Worm (Caenorhabditis elegans): Measurements from ENCODE around the gene ugt-61.

ugt-61 gene

DNA sequence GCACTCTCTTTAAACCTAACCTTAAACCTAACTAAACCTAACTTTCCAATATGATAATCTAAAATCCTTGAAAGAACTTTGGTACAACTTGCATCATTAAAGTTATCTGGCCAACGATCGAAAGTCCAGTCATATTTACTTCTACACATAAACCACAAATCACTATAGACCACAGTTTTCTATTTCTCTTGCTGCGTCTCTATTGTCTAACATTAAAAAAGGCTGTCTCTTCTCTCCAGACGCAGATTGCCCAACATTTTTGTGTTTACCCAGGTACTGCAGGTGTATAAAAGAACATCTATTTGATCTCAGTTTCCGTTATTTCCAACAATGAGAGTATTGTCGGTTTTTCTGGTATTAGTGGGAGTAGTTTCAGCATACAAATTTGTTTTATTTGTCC is at the start of gene ugt-61:
ugt-61 (plus strand) TSS at position 233 of the 400 bp plus-strand sequence.
- TF ChIP-seq him-1 (tag; optimal IDR thresholded peaks at IDR 0.05), result no peak
- no peak for TF ChIP-seq W03F9.2 (tag; optimal IDR thresholded peaks at IDR 0.05)
- no peak for TF ChIP-seq dao-5 (tag; optimal IDR thresholded peaks at IDR 0.05)

- TF ChIP-seq W03F9.2 (tag; optimal IDR thresholded peaks at IDR 0.05) (no peak), him-1 (tag; optimal IDR thresholded peaks at IDR 0.05) (no peak), dao-5 (tag; optimal IDR thresholded peaks at IDR 0.05) (no peak)
These were observed 49.0 kb upstream of the ugt-61 start for ce11 chrV:4693282-4693588.

DNA sequence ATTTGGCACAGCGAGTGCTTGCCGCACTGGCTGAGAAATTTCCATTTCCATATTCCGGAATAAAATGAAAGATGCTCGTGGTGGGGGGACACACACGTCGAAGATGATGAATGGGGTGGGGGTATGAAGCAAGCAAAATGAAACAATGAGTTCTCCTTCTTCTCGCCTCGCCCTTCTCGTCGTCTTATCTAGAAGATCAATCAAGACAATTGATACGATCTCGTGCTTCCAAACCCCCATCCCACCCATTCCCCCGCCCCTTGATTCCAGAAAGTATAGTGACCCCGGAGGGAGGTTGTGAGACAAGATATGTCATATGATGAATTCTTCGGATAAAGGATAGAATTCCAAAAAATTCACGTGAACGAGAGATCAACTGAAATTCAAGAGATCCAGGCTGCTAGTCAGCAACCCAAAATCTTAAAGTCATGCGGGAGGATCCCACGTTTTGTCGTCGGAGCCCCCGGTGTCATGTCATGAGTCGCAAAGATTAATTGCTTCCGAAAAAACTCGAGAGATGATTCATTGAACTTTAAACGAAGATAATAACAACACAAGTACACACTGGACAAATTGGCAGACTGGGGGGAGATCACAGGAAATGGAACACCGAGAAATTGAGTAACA is 47.6 kb upstream of the ugt-61 start:
- no peak for TF ChIP-seq him-1 (tag; optimal IDR thresholded peaks at IDR 0.05)
- TF ChIP-seq dao-5 (tag; optimal IDR thresholded peaks at IDR 0.05), result no peak
- TF ChIP-seq W03F9.2 (tag; optimal IDR thresholded peaks at IDR 0.05), result no peak

ce11 chrV:4698675-4699074 is 43.5 kb upstream of the ugt-61 start:
- TF ChIP-seq dao-5 (tag; optimal IDR thresholded peaks at IDR 0.05), result no peak
- no peak for TF ChIP-seq him-1 (tag; optimal IDR thresholded peaks at IDR 0.05)
- TF ChIP-seq W03F9.2 (tag; optimal IDR thresholded peaks at IDR 0.05), result no peak

DNA sequence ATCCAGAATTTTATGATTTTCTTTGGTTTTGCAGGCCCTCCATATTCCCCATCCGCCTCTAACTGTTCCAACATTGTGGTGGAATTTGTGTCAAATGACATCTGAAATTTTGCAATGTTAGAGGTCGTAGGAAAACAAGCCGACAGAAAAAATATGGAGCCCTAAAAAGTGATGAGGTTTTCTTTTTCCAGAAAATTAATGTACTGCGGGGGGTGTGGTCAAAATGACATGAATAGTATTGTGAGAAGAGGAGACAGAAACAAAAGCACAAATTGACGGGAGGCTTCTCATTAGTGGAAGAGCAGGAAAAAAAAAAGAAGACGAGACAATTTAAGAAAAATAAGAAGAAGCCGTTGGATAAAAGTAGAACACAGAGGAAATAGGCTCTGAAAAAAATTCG is 42.0 kb upstream of the ugt-61 start, which contains the start of gene ZC266.1:
ZC266.1 (minus strand) TSS at position 101 of the 400 bp plus-strand sequence.
- TF ChIP-seq W03F9.2 (tag; optimal IDR thresholded peaks at IDR 0.05), result no peak
- no peak for TF ChIP-seq dao-5 (tag; optimal IDR thresholded peaks at IDR 0.05)
- TF ChIP-seq him-1 (tag; optimal IDR thresholded peaks at IDR 0.05), result no peak

DNA sequence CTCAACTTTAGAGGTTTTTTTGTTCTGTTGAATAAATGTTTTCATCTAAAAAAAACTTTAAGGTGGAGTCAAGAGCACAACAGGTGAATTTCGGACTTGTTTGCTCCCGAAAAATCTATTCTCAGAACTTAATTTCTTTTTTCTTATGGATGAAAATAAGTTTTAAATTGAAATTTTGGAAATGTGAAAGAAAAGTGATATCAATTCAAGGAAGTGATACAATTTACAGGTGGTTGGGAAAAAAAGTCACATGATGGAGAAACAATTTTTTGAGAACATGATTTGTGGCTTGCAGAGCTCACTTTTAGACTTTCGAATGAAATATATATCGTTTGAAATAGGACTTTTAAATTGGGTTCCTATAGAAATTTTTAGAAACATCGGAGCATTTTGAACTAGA is 34.6 kb upstream of the ugt-61 start:
- TF ChIP-seq W03F9.2 (tag; optimal IDR thresholded peaks at IDR 0.05), result no peak
- no peak for TF ChIP-seq him-1 (tag; optimal IDR thresholded peaks at IDR 0.05)
- no peak for TF ChIP-seq dao-5 (tag; optimal IDR thresholded peaks at IDR 0.05)

ce11 chrV:4710464-4710863 is 31.8 kb upstream of the ugt-61 start, which contains the start of gene oac-24:
oac-24 (plus strand) TSS chrV:4710764.
- TF ChIP-seq dao-5 (tag; optimal IDR thresholded peaks at IDR 0.05) (no peak), him-1 (tag; optimal IDR thresholded peaks at IDR 0.05) (no peak), W03F9.2 (tag; optimal IDR thresholded peaks at IDR 0.05) (no peak)

DNA sequence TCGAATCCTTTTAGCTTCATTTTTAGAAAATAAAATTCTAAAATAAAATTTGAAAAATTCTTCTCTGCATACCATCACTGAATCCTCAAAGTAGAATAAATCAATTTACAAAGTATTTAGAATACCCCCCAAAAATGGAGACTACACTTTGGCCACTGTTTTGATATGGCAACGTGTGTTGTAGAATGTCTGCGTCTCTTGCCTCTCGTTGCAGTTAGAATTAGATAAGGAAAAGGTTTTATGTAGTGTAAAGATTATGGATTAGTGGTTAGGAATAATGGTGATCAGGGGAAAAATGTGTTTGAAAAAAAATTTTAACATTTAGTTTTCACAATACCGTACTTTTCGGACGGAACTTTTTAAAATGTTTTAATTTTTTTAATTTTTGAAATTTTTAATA is 22.3 kb upstream of the ugt-61 start, which contains the start of gene prx-6:
prx-6 (minus strand) TSS at position 129 of the 400 bp plus-strand sequence.
- TF ChIP-seq dao-5 (tag; optimal IDR thresholded peaks at IDR 0.05) (no peak), him-1 (tag; optimal IDR thresholded peaks at IDR 0.05) (no peak), W03F9.2 (tag; optimal IDR thresholded peaks at IDR 0.05) (no peak)

ce11 chrV:4720884-4721464 is 21.2 kb upstream of the ugt-61 start:
- TF ChIP-seq him-1 (tag; optimal IDR thresholded peaks at IDR 0.05), result no peak
- no peak for TF ChIP-seq dao-5 (tag; optimal IDR thresholded peaks at IDR 0.05)
- no peak for TF ChIP-seq W03F9.2 (tag; optimal IDR thresholded peaks at IDR 0.05)

ce11 chrV:4722314-4722713 is 19.9 kb upstream of the ugt-61 start, which contains the start of gene F39G3.5:
F39G3.5 (plus strand) TSS chrV:4722614.
- TF ChIP-seq W03F9.2 (tag; optimal IDR thresholded peaks at IDR 0.05) (no peak), dao-5 (tag; optimal IDR thresholded peaks at IDR 0.05) (no peak), him-1 (tag; optimal IDR thresholded peaks at IDR 0.05) (no peak)

- TF ChIP-seq dao-5 (tag; optimal IDR thresholded peaks at IDR 0.05), result no peak
- TF ChIP-seq W03F9.2 (tag; optimal IDR thresholded peaks at IDR 0.05), result no peak
- no peak for TF ChIP-seq him-1 (tag; optimal IDR thresholded peaks at IDR 0.05)
These were observed 17.8 kb upstream of the ugt-61 start, which contains the start of gene F39G3.4 for ce11 chrV:4724453-4724852. F39G3.4 (plus strand) TSS chrV:4724753.

- TF ChIP-seq him-1 (tag; optimal IDR thresholded peaks at IDR 0.05), result no peak
- TF ChIP-seq dao-5 (tag; optimal IDR thresholded peaks at IDR 0.05), result no peak
- no peak for TF ChIP-seq W03F9.2 (tag; optimal IDR thresholded peaks at IDR 0.05)
These were observed 12.1 kb upstream of the ugt-61 start, which contains the start of gene tig-2 for ce11 chrV:4730075-4730474. tig-2 (minus strand) TSS chrV:4730161.

- TF ChIP-seq W03F9.2 (tag; optimal IDR thresholded peaks at IDR 0.05), result peak; percentile 58
- TF ChIP-seq him-1 (tag; optimal IDR thresholded peaks at IDR 0.05), result peak; percentile 11
- no peak for TF ChIP-seq dao-5 (tag; optimal IDR thresholded peaks at IDR 0.05)
These were observed 10.9 kb upstream of the ugt-61 start, which contains the start of gene F39G3.3 for ce11 chrV:4731154-4731961. F39G3.3 (plus strand) TSS chrV:4731911.

- TF ChIP-seq him-1 (tag; optimal IDR thresholded peaks at IDR 0.05) (no peak), W03F9.2 (tag; optimal IDR thresholded peaks at IDR 0.05) (no peak), dao-5 (tag; optimal IDR thresholded peaks at IDR 0.05) (no peak)
These were observed 8.3 kb upstream of the ugt-61 start for ce11 chrV:4733952-4734351.

Measured in whole organism, L4/young adult.